Fruit fly (Drosophila melanogaster) whole organism, wandering third instar larva: ENCODE measurements around the gene ZnT35C.

Source experiments
- Abd-B ChIP-seq: fragments of >200 bp; optimal IDR thresholded peaks from 2 replicates; lab custom pipeline; 2017; ENCODE audit warnings: missing biosample characterization, missing genetic modification characterization
- CG32264 ChIP-seq: fragments of 200-800 bp; sonication (Bioruptor generic); optimal IDR thresholded peaks from 2 replicates; lab custom pipeline; 2016; ENCODE audit warnings: missing biosample characterization, missing genetic modification characterization
- CG9705 ChIP-seq: fragments of 200-800 bp; sonication (Bioruptor generic); optimal IDR thresholded peaks from 2 replicates; lab custom pipeline; 2018; ENCODE audit warnings: missing biosample characterization, mild to moderate bottlenecking, missing genetic modification characterization
- CrebA ChIP-seq: fragments of 200-800 bp; sonication (Bioruptor generic); optimal IDR thresholded peaks from 2 replicates; lab custom pipeline; 2016; ENCODE audit warnings: missing biosample characterization, mild to moderate bottlenecking, missing genetic modification characterization, borderline replicate concordance
- Dfd ChIP-seq: fragments of >200 bp; optimal IDR thresholded peaks from 2 replicates; lab custom pipeline; 2017; ENCODE audit warnings: missing biosample characterization, missing genetic modification characterization
- Dif ChIP-seq: fragments of 200-275, 200-300 bp; sonication (Bioruptor generic); optimal IDR thresholded peaks from 2 replicates; lab custom pipeline; 2018; ENCODE audit warnings: missing biosample characterization, missing genetic modification characterization; ENCODE audit not compliant: partially characterized antibody
- GATAd ChIP-seq: sonication (Bioruptor generic); optimal IDR thresholded peaks from 2 replicates; lab custom pipeline; 2016; ENCODE audit warnings: missing biosample characterization, missing genetic modification characterization
- HLH106 ChIP-seq: fragments of 200-800 bp; optimal IDR thresholded peaks from 3 replicates; lab custom pipeline; 2019; ENCODE audit warnings: missing biosample characterization, mild to moderate bottlenecking, missing genetic modification characterization, moderate library complexity
- Hnf4 ChIP-seq: fragments of 200-800 bp; sonication (Bioruptor generic); optimal IDR thresholded peaks from 2 replicates; lab custom pipeline; 2016; ENCODE audit warnings: missing biosample characterization, mild to moderate bottlenecking, missing genetic modification characterization
- Hr78 ChIP-seq: fragments of >200 bp; optimal IDR thresholded peaks from 2 replicates; lab custom pipeline; 2017; ENCODE audit warnings: missing biosample characterization, missing genetic modification characterization
- Hr83 ChIP-seq: fragments of 200-300 bp; sonication (Bioruptor generic); optimal IDR thresholded peaks from 2 replicates; lab custom pipeline; 2016; ENCODE audit warnings: missing biosample characterization, mild to moderate bottlenecking, missing genetic modification characterization, moderate library complexity; ENCODE audit not compliant: poor library complexity, severe bottlenecking
- Jra ChIP-seq: sonication (Bioruptor generic); optimal IDR thresholded peaks from 2 replicates; lab custom pipeline; 2016; ENCODE audit warnings: missing biosample characterization, missing genetic modification characterization
- Mio ChIP-seq: sonication (Bioruptor generic); optimal IDR thresholded peaks from 2 replicates; lab custom pipeline; 2016; ENCODE audit warnings: missing biosample characterization, missing genetic modification characterization
- Myc ChIP-seq: fragments of >200 bp; optimal IDR thresholded peaks from 2 replicates; lab custom pipeline; 2017
- N ChIP-seq: fragments of >200 bp; optimal IDR thresholded peaks from 2 replicates; lab custom pipeline; 2018; ENCODE audit warnings: missing biosample characterization, missing external identifiers, missing genetic modification characterization
- OdsH ChIP-seq: fragments of 200-800 bp; sonication (Bioruptor generic); optimal IDR thresholded peaks from 2 replicates; lab custom pipeline; 2016; ENCODE audit warnings: missing biosample characterization, mild to moderate bottlenecking, missing genetic modification characterization
- Rel ChIP-seq, 2 experiments: fragments of 200-800 bp; sonication (Bioruptor generic) in 1 of 2; optimal IDR thresholded peaks; 2 replicates in 1 of 2; 3 replicates in 1 of 2; lab custom pipeline; 2016 to 2019; ENCODE audit warnings: mild to moderate bottlenecking in 2 of 2, missing biosample characterization in 2 of 2, missing genetic modification characterization in 2 of 2, moderate library complexity in 1 of 2
- Sp1 ChIP-seq: fragments of 200-800 bp; sonication (Bioruptor generic); optimal IDR thresholded peaks from 3 replicates; lab custom pipeline; 2019; ENCODE audit warnings: missing biosample characterization, mild to moderate bottlenecking, missing genetic modification characterization, moderate library complexity
- Vsx2 ChIP-seq: fragments of 200-300, 225-300 bp; sonication (Bioruptor generic); optimal IDR thresholded peaks from 2 replicates; lab custom pipeline; 2018; ENCODE audit warnings: missing biosample characterization, missing genetic modification characterization; ENCODE audit not compliant: partially characterized antibody
- br ChIP-seq: fragments of 200-800 bp; sonication (Bioruptor generic); optimal IDR thresholded peaks from 2 replicates; lab custom pipeline; 2016; ENCODE audit warnings: missing biosample characterization, missing genetic modification characterization
- brk ChIP-seq: fragments of 200-800 bp; sonication (Bioruptor generic); optimal IDR thresholded peaks from 2 replicates; lab custom pipeline; 2016; ENCODE audit warnings: missing biosample characterization, mild to moderate bottlenecking, missing genetic modification characterization
- dl ChIP-seq, 2 experiments: fragments of 175-275, 200-275 bp in 1 of 2; fragments of 200-275 bp in 1 of 2; sonication (Bioruptor generic); optimal IDR thresholded peaks; lab custom pipeline; 2018; ENCODE audit warnings: mild to moderate bottlenecking in 2 of 2, missing biosample characterization in 2 of 2, missing genetic modification characterization in 2 of 2, moderate library complexity in 2 of 2; ENCODE audit not compliant: partially characterized antibody in 2 of 2, insufficient read depth in 1 of 2
- dmrt93B ChIP-seq: fragments of 200-800 bp; sonication (Bioruptor generic); optimal IDR thresholded peaks from 2 replicates; lab custom pipeline; 2018; ENCODE audit warnings: missing biosample characterization, mild to moderate bottlenecking, missing genetic modification characterization
- dsf ChIP-seq: sonication (Bioruptor generic); optimal IDR thresholded peaks from 2 replicates; lab custom pipeline; 2016; ENCODE audit warnings: missing biosample characterization, missing genetic modification characterization, borderline replicate concordance
- ey ChIP-seq: fragments of 200-800 bp; sonication (Bioruptor generic); optimal IDR thresholded peaks from 2 replicates; lab custom pipeline; 2016; ENCODE audit warnings: missing biosample characterization, missing genetic modification characterization
- foxo ChIP-seq, 2 experiments: fragments of 200-800 bp; sonication (Bioruptor generic); optimal IDR thresholded peaks; 2 replicates in 1 of 2; 3 replicates in 1 of 2; lab custom pipeline; 2016 to 2017; ENCODE audit warnings: missing biosample characterization in 2 of 2, missing genetic modification characterization in 2 of 2
- fru ChIP-seq: fragments of 200-800 bp; sonication (Bioruptor generic); optimal IDR thresholded peaks from 3 replicates; lab custom pipeline; 2016; ENCODE audit warnings: missing biosample characterization, mild to moderate bottlenecking, missing genetic modification characterization
- h ChIP-seq: fragments of 200-800 bp; sonication (Bioruptor generic); optimal IDR thresholded peaks from 3 replicates; lab custom pipeline; 2016; ENCODE audit warnings: missing biosample characterization, mild to moderate bottlenecking, missing genetic modification characterization
- jim ChIP-seq: fragments of 175-275, 200-325 bp; sonication (Bioruptor generic); optimal IDR thresholded peaks from 2 replicates; lab custom pipeline; 2016; ENCODE audit warnings: missing biosample characterization, mild to moderate bottlenecking, missing genetic modification characterization
- lola ChIP-seq: fragments of >200 bp; optimal IDR thresholded peaks from 2 replicates; lab custom pipeline; 2017; ENCODE audit warnings: missing biosample characterization, missing genetic modification characterization
- pan ChIP-seq: fragments of >200 bp; optimal IDR thresholded peaks from 2 replicates; lab custom pipeline; 2017
- psq ChIP-seq: fragments of 200-800 bp; sonication (Bioruptor generic); optimal IDR thresholded peaks from 3 replicates; lab custom pipeline; 2017; ENCODE audit warnings: missing biosample characterization, mild to moderate bottlenecking, missing genetic modification characterization, moderate library complexity
- rgr ChIP-seq: fragments of 200-800 bp; sonication (Bioruptor generic); optimal IDR thresholded peaks from 3 replicates; lab custom pipeline; 2016; ENCODE audit warnings: missing biosample characterization, mild to moderate bottlenecking, missing genetic modification characterization
- sage ChIP-seq: fragments of 200-800 bp; sonication (Bioruptor generic); optimal IDR thresholded peaks from 2 replicates; lab custom pipeline; 2016; ENCODE audit warnings: missing biosample characterization, mild to moderate bottlenecking, missing genetic modification characterization
- sv ChIP-seq: fragments of 200-800 bp; sonication (Bioruptor generic); optimal IDR thresholded peaks from 3 replicates; lab custom pipeline; 2016; ENCODE audit warnings: missing biosample characterization, missing genetic modification characterization
- tai ChIP-seq: sonication (Bioruptor generic); optimal IDR thresholded peaks from 2 replicates; lab custom pipeline; 2016; ENCODE audit warnings: missing biosample characterization, missing genetic modification characterization
- usp ChIP-seq: fragments of >200 bp; optimal IDR thresholded peaks from 2 replicates; lab custom pipeline; 2017; ENCODE audit warnings: missing biosample characterization, missing genetic modification characterization
- woc ChIP-seq: sonication (Bioruptor generic); optimal IDR thresholded peaks from 2 replicates; lab custom pipeline; 2016; ENCODE audit warnings: missing biosample characterization, mild to moderate bottlenecking, missing genetic modification characterization

ZnT35C gene

DNA sequence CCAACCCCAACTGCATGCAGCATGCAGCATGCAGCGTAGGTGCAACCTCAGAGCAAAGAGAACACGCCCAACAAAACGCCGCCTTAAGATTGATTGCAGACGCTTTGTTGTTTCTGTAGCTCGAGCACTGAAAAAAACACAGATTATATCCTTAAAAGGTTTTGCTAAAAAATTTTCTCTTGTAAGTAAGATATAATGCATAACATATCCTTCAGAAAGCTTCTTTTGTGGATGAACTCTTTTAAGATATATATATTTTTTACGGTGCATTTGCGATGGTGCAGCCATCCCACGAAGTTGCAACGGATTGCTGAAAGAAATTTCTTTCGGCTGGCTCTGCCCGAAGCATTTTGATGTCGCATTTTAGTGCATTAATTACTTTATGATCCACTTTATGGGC lies 28.3 kb upstream of the ZnT35C start:
- TF ChIP-seq Jra (GFP tag; lab: Kevin White, UChicago) (no peak), psq (GFP tag; lab: Kevin White, UChicago) (no peak), Rel (GFP tag; optimal IDR thresholded peaks at IDR 0.05; lab: Kevin White, UChicago) (no peak), Rel (tag; optimal IDR thresholded peaks at IDR 0.05; lab: Kevin White, UChicago) (no peak), GATAd (GFP tag; lab: Kevin White, UChicago) (no peak), jim (GFP tag; lab: Kevin White, UChicago) (no peak), HLH106 (tag; lab: Kevin White, UChicago) (peak; percentile 50), Dfd (GFP tag; lab: Kevin White, UChicago) (no peak), Myc (no peak), Sp1 (GFP tag; lab: Kevin White, UChicago) (peak; percentile 19), OdsH (GFP tag; lab: Kevin White, UChicago) (peak; percentile 21), Hr78 (GFP tag; lab: Kevin White, UChicago) (no peak), dsf (no peak), CrebA (GFP tag; lab: Kevin White, UChicago) (no peak), fru (GFP tag; lab: Kevin White, UChicago) (peak; percentile 38), CG32264 (GFP tag; lab: Kevin White, UChicago) (no peak), Vsx2 (GFP tag; lab: Kevin White, UChicago) (no peak), CG9705 (no peak), sage (GFP tag; lab: Kevin White, UChicago) (no peak), Mio (GFP tag; lab: Kevin White, UChicago) (no peak), foxo (GFP tag; optimal IDR thresholded peaks at IDR 0.05; lab: Kevin White, UChicago) (peak in 1 of 2 experiments; percentile 55), rgr (GFP tag; lab: Kevin White, UChicago) (peak; percentile 60), Hr83 (GFP tag; lab: Kevin White, UChicago) (no peak), sv (GFP tag; lab: Kevin White, UChicago) (no peak), lola (no peak), N (GFP tag; lab: Kevin White, UChicago) (no peak), br (peak; percentile 16), usp (GFP tag; lab: Kevin White, UChicago) (no peak), Hnf4 (GFP tag; lab: Kevin White, UChicago) (peak; percentile 40), Abd-B (GFP tag; lab: Kevin White, UChicago) (no peak), h (peak; percentile 59), dmrt93B (peak; percentile 11), Dif (no peak), tai (GFP tag; lab: Kevin White, UChicago) (no peak), dl (GFP tag; optimal IDR thresholded peaks at IDR 0.05; lab: Kevin White, UChicago; ENCODE audit: insufficient read depth in 1 of 2, partially characterized antibody in 2 of 2) (no peak), ey (GFP tag; lab: Kevin White, UChicago) (peak; percentile 54), pan (no peak), woc (GFP tag; lab: Kevin White, UChicago) (peak; percentile 22), brk (GFP tag; lab: Kevin White, UChicago) (peak; percentile 14)

DNA sequence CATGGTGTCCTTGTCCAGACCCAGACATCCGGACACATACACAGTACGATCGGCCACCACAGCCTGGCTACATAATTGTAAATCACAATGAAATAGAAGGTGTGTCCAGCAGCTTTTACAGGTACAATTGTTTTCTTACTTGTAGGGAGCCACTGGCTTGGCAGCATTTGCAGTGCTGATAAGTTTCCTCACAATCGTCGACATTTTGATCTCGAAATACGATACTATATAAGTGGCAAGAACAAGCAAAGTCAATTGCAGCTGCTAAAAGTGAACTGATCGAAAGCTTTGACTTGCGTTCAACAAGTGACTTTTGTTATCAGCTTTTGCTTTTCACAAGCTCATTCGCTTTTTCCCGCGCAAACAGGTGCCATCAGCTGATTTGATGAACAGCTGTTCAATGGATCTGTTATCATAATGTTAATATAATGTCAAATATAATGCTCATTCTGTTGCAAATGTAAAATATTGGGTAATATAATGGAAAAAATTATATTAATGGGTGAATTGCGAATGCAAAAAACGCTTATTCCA lies 27.3 kb upstream of the ZnT35C start, which contains the start of gene UK114:
TSS of gene UK114 (minus strand) at position 309 of the 534 bp plus-strand sequence.
- TF ChIP-seq Myc (no peak), psq (GFP tag; lab: Kevin White, UChicago) (peak; percentile 39), brk (GFP tag; lab: Kevin White, UChicago) (peak; percentile 34)

DNA sequence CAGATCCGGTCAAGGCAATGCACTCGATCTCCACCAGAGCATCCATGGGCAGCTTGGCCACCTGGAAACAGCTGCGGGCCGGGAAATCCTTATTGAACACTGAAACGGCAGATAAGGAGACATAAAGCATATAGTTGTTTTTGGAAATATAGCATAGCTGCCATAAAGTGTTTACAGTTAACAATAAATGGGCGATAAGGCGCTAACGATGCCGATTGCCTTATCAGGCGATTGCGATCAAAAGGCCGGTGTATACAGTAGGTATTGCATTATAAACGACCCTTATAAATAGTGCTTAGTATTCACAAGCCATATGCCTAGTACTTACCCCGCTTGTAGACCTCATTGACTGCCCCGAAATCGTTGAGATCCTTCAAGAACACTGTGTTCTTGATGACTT lies 26.8 kb upstream of the ZnT35C start:
- TF ChIP-seq tai (GFP tag; lab: Kevin White, UChicago) (no peak), Dfd (GFP tag; lab: Kevin White, UChicago) (no peak), CG32264 (GFP tag; lab: Kevin White, UChicago) (no peak), Sp1 (GFP tag; lab: Kevin White, UChicago) (no peak), pan (no peak), Myc (no peak), br (no peak)
- TF ChIP-seq, all 38 proteins: peak for 0
